Worm (Caenorhabditis elegans) whole organism, mixed stage, embryonic: ENCODE measurements around the gene Y24F12A.1.

Source experiments
- M03D4.4 ChIP-seq: sonication (generic microtip); optimal IDR thresholded peaks from 2 replicates; lab custom pipeline; 2017; ENCODE audit warnings: mild to moderate bottlenecking, missing genetic modification characterization, missing compliant biosample characterization
- bed-3 ChIP-seq: fragments of 200-800 bp; sonication (Bioruptor generic); optimal IDR thresholded peaks from 3 replicates; lab custom pipeline; 2018; ENCODE audit warnings: mild to moderate bottlenecking, missing genetic modification characterization, moderate library complexity, missing compliant biosample characterization
- blmp-1 ChIP-seq: fragments of 150-350 bp; optimal IDR thresholded peaks from 2 replicates; lab custom pipeline; 2014; ENCODE audit warnings: missing biosample characterization, missing genetic modification characterization
- ceh-83 ChIP-seq: fragments of 200-800 bp; sonication (Bioruptor generic); optimal IDR thresholded peaks from 2 replicates; lab custom pipeline; 2018; ENCODE audit warnings: mild to moderate bottlenecking, missing genetic modification characterization, missing compliant biosample characterization
- ces-1 ChIP-seq: fragments of 150-350 bp; optimal IDR thresholded peaks from 2 replicates; lab custom pipeline; 2014; ENCODE audit warnings: missing biosample characterization, missing genetic modification reagents, missing genetic modification characterization
- cnd-1 ChIP-seq: fragments of 200-800 bp; sonication (Bioruptor generic); optimal IDR thresholded peaks from 2 replicates; lab custom pipeline; 2018; ENCODE audit warnings: mild to moderate bottlenecking, missing genetic modification characterization, missing compliant biosample characterization
- drap-1 ChIP-seq: fragments of 200-800 bp; sonication (Bioruptor generic); optimal IDR thresholded peaks from 3 replicates; lab custom pipeline; 2018; ENCODE audit warnings: mild to moderate bottlenecking, missing genetic modification characterization, missing compliant biosample characterization
- elt-1 ChIP-seq: sonication (generic microtip); optimal IDR thresholded peaks from 2 replicates; lab custom pipeline; 2017; ENCODE audit warnings: missing genetic modification characterization, mild to moderate bottlenecking, missing compliant biosample characterization, antibody characterized with exemption, moderate library complexity, borderline replicate concordance; ENCODE audit not compliant: insufficient read depth
- elt-3 ChIP-seq: fragments of 150-350 bp; optimal IDR thresholded peaks from 2 replicates; lab custom pipeline; 2014; ENCODE audit warnings: missing biosample characterization, missing genetic modification characterization
- ham-2 ChIP-seq: fragments of 200-800 bp; sonication (Bioruptor generic); optimal IDR thresholded peaks from 2 replicates; lab custom pipeline; 2018; ENCODE audit warnings: mild to moderate bottlenecking, missing genetic modification characterization, missing compliant biosample characterization
- lin-13 ChIP-seq: fragments of 150-350 bp; optimal IDR thresholded peaks from 2 replicates; lab custom pipeline; 2014; ENCODE audit warnings: missing biosample characterization, missing genetic modification characterization
- lin-32 ChIP-seq: fragments of 200-800 bp; sonication (Bioruptor generic); optimal IDR thresholded peaks from 2 replicates; lab custom pipeline; 2018; ENCODE audit warnings: mild to moderate bottlenecking, missing genetic modification characterization, missing compliant biosample characterization
- mab-5 ChIP-seq: fragments of 150-350 bp; optimal IDR thresholded peaks from 2 replicates; lab custom pipeline; 2014; ENCODE audit warnings: missing biosample characterization, missing genetic modification characterization
- mep-1 ChIP-seq: fragments of 150-350 bp; optimal IDR thresholded peaks from 2 replicates; lab custom pipeline; 2017; ENCODE audit warnings: missing biosample characterization, missing genetic modification reagents, missing genetic modification characterization, inconsistent platforms
- mls-2 ChIP-seq: sonication (generic microtip); optimal IDR thresholded peaks from 2 replicates; lab custom pipeline; 2016; ENCODE audit warnings: mild to moderate bottlenecking, missing genetic modification characterization, moderate library complexity, missing compliant biosample characterization
- nhr-12 ChIP-seq: fragments of 150-350 bp; optimal IDR thresholded peaks from 2 replicates; lab custom pipeline; 2014; ENCODE audit warnings: missing biosample characterization, missing genetic modification characterization
- nhr-2 ChIP-seq: fragments of 150-350 bp; optimal IDR thresholded peaks from 2 replicates; lab custom pipeline; 2014; ENCODE audit warnings: missing biosample characterization, missing genetic modification characterization
- nhr-237 ChIP-seq: fragments of 150-350 bp; optimal IDR thresholded peaks from 2 replicates; lab custom pipeline; 2014; ENCODE audit warnings: missing biosample characterization, missing genetic modification characterization
- nhr-28 ChIP-seq: fragments of 150-350 bp; optimal IDR thresholded peaks from 2 replicates; lab custom pipeline; 2014; ENCODE audit warnings: missing biosample characterization, missing genetic modification characterization
- nhr-76 ChIP-seq: sonication (generic microtip); optimal IDR thresholded peaks from 2 replicates; lab custom pipeline; 2017; ENCODE audit warnings: missing biosample characterization, missing genetic modification characterization
- pha-4 ChIP-seq: fragments of 150-350 bp; optimal IDR thresholded peaks from 2 replicates; lab custom pipeline; 2018; ENCODE audit warnings: missing biosample characterization, missing genetic modification reagents, missing genetic modification characterization
- sem-2 ChIP-seq: fragments of 200-800 bp; sonication (Bioruptor generic); optimal IDR thresholded peaks from 2 replicates; lab custom pipeline; 2018; ENCODE audit warnings: mild to moderate bottlenecking, missing genetic modification characterization, missing compliant biosample characterization
- snpc-4 ChIP-seq: fragments of 150-350 bp; optimal IDR thresholded peaks from 2 replicates; lab custom pipeline; 2014; ENCODE audit warnings: missing biosample characterization, missing genetic modification characterization
- sptf-1 ChIP-seq: sonication (generic microtip); optimal IDR thresholded peaks from 2 replicates; lab custom pipeline; 2017; ENCODE audit warnings: mild to moderate bottlenecking, missing genetic modification characterization, moderate library complexity, missing compliant biosample characterization
- tbx-8 ChIP-seq: fragments of 200-800 bp; sonication (Bioruptor generic); optimal IDR thresholded peaks from 2 replicates; lab custom pipeline; 2018; ENCODE audit warnings: mild to moderate bottlenecking, missing genetic modification characterization, moderate library complexity, missing compliant biosample characterization
- unc-120 ChIP-seq: sonication (generic microtip); optimal IDR thresholded peaks from 2 replicates; lab custom pipeline; 2017; ENCODE audit warnings: missing genetic modification characterization, missing compliant biosample characterization; ENCODE audit not compliant: poor library complexity, severe bottlenecking
- unc-39 ChIP-seq: fragments of 150-350 bp; optimal IDR thresholded peaks from 2 replicates; lab custom pipeline; 2014; ENCODE audit warnings: missing biosample characterization, missing genetic modification characterization
- unc-62 ChIP-seq: fragments of 150-350 bp; optimal IDR thresholded peaks from 2 replicates; lab custom pipeline; 2014; ENCODE audit warnings: missing biosample characterization, missing genetic modification reagents, missing genetic modification characterization
- zip-8 ChIP-seq: fragments of 150-350 bp; optimal IDR thresholded peaks from 2 replicates; lab custom pipeline; 2014; ENCODE audit warnings: missing biosample characterization, missing genetic modification characterization

Gene Y24F12A.1

ce11 chrIV:11636409-11636723 lies 31.3 kb downstream of the Y24F12A.1 start, which contains the start of gene F58B3.6:
TSS of gene F58B3.6 (plus strand) at chrIV:11636648.
- TF ChIP-seq nhr-76 (tag; lab: Kevin White, UChicago) (no peak), nhr-12 (tag; lab: Kevin White, UChicago) (no peak), unc-120 (tag; lab: Kevin White, UChicago) (no peak), sem-2 (GFP tag; lab: Kevin White, UChicago) (no peak), nhr-237 (no peak), elt-1 (tag; lab: Kevin White, UChicago) (no peak), snpc-4 (tag; lab: Kevin White, UChicago) (no peak)

ce11 chrIV:11638016-11638415 lies 33.0 kb downstream of the Y24F12A.1 start, which contains the start of gene rbm-17:
TSS of gene rbm-17 (plus strand) at chrIV:11638316.
- no peak for TF ChIP-seq mls-2 (tag; lab: Kevin White, UChicago)
- TF ChIP-seq nhr-2 = no peak
- TF ChIP-seq snpc-4 (tag; lab: Kevin White, UChicago) = no peak
- TF ChIP-seq unc-39 (tag; lab: Kevin White, UChicago) = no peak
- TF ChIP-seq pha-4 = no peak
- no peak for TF ChIP-seq lin-13 (tag; lab: Kevin White, UChicago)
- TF ChIP-seq drap-1 (GFP tag; lab: Kevin White, UChicago) = no peak
- no peak for TF ChIP-seq ceh-83 (GFP tag; lab: Kevin White, UChicago)
- no peak for TF ChIP-seq elt-3 (tag; lab: Kevin White, UChicago)
- no peak for TF ChIP-seq nhr-12 (tag; lab: Kevin White, UChicago)

ce11 chrIV:11640915-11641314 lies 35.9 kb downstream of the Y24F12A.1 start, which contains the start of gene ttr-50:
TSS of gene ttr-50 (minus strand) at chrIV:11641015.
- TF ChIP-seq tbx-8 (no peak), blmp-1 (tag; lab: Kevin White, UChicago) (no peak), bed-3 (no peak), nhr-2 (no peak), lin-13 (tag; lab: Kevin White, UChicago) (no peak)

- TF ChIP-seq lin-13 (tag; lab: Kevin White, UChicago) = no peak
Measured at ce11 chrIV:11641802-11642201, 36.7 kb downstream of the Y24F12A.1 start, which contains the start of gene ZK809.1. TSS of gene ZK809.1 (plus strand) at chrIV:11642102.

- TF ChIP-seq zip-8 (tag; lab: Kevin White, UChicago) = no peak
- TF ChIP-seq lin-32 = no peak
- TF ChIP-seq nhr-237 = no peak
- no peak for TF ChIP-seq ces-1
- no peak for TF ChIP-seq nhr-2
- TF ChIP-seq cnd-1 = no peak
- TF ChIP-seq ceh-83 (GFP tag; lab: Kevin White, UChicago) = no peak
- TF ChIP-seq unc-120 (tag; lab: Kevin White, UChicago) = no peak
- no peak for TF ChIP-seq unc-62 (GFP tag; lab: Kevin White, UChicago)
- no peak for TF ChIP-seq sem-2 (GFP tag; lab: Kevin White, UChicago)
- no peak for TF ChIP-seq nhr-12 (tag; lab: Kevin White, UChicago)
- no peak for TF ChIP-seq bed-3
- TF ChIP-seq drap-1 (GFP tag; lab: Kevin White, UChicago) = no peak
- no peak for TF ChIP-seq pha-4
Measured at ce11 chrIV:11643829-11644228, 38.8 kb downstream of the Y24F12A.1 start, which contains the start of gene prx-2. TSS of gene prx-2 (plus strand) at chrIV:11644129.

ce11 chrIV:11644705-11645104 lies 39.7 kb downstream of the Y24F12A.1 start:
- TF ChIP-seq unc-62 (GFP tag; lab: Kevin White, UChicago) = no peak
- no peak for TF ChIP-seq nhr-237
- TF ChIP-seq cnd-1 = no peak
- TF ChIP-seq ham-2 = no peak
- TF ChIP-seq bed-3 = no peak
- TF ChIP-seq pha-4 = no peak
- TF ChIP-seq unc-120 (tag; lab: Kevin White, UChicago) = no peak

ce11 chrIV:11645354-11645753 lies 40.3 kb downstream of the Y24F12A.1 start:
- TF ChIP-seq bed-3 (no peak), nhr-28 (tag; lab: Kevin White, UChicago) (no peak), unc-39 (tag; lab: Kevin White, UChicago) (no peak), elt-3 (tag; lab: Kevin White, UChicago) (no peak), blmp-1 (tag; lab: Kevin White, UChicago) (no peak), unc-120 (tag; lab: Kevin White, UChicago) (no peak), nhr-2 (no peak), ceh-83 (GFP tag; lab: Kevin White, UChicago) (no peak), snpc-4 (tag; lab: Kevin White, UChicago) (no peak), zip-8 (tag; lab: Kevin White, UChicago) (no peak), M03D4.4 (tag; lab: Kevin White, UChicago) (no peak), unc-62 (GFP tag; lab: Kevin White, UChicago) (no peak), sptf-1 (no peak), nhr-76 (tag; lab: Kevin White, UChicago) (no peak), lin-13 (tag; lab: Kevin White, UChicago) (no peak), mep-1 (tag; lab: Kevin White, UChicago) (no peak), ces-1 (no peak), mab-5 (tag; lab: Kevin White, UChicago) (no peak)
- TF ChIP-seq, all 35 proteins: peak for 0
